Worm (Caenorhabditis elegans) whole organism, dauer: ENCODE data around the gene F48B9.3.

Experiments
- unc-62 ChIP-seq: sonication (generic microtip); optimal IDR thresholded peaks from 2 replicates; lab custom pipeline; 2017; ENCODE audit warnings: missing biosample characterization, missing genetic modification reagents, missing genetic modification characterization

F48B9.3 gene

ce11 chrX:2213400-2214362 lies 48.8 kb downstream of the F48B9.3 start:
- TF ChIP-seq unc-62 (GFP tag; lab: Kevin White, UChicago): no peak

DNA sequence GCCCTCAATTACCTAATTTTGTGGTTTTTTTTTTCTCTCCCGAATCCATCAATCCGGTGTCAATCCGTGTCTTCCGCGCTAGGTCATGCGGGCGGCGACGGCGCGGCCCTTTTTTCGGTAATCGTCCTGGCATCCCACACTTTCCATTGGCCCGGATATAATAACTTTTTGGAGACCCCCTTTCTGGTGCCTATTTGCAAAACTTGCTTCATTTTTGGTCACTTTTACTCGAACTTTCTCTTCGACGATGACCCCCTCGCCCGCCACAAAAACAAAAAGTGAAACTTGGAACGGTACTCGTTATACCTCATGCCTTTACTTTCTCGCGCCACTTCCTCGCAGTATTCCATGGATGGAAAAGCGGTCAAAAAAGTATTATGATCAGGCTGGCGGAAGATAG lies 49.6 kb downstream of the F48B9.3 start:
- no peak for TF ChIP-seq unc-62 (GFP tag; lab: Kevin White, UChicago)

DNA sequence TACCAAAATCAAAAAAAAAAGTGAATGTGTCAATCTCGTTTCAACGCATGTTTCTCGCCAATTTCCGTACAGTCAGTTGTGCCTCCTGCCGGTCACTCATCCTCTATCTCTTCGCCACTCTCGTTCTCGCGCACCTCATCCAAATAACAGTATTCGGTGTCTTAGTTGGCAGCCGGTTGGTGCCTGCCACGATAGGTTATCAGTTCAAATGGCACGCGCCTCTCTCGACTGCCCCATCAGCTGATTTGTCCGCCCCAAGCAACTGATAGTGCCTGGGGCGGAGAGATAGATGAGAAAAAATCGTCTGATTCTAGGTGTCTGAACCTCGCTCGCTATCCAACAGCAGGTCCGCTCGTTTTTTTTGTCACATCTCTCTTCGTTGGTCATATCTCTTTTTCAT lies 50.3 kb downstream of the F48B9.3 start:
- no peak for TF ChIP-seq unc-62 (GFP tag; lab: Kevin White, UChicago)

DNA sequence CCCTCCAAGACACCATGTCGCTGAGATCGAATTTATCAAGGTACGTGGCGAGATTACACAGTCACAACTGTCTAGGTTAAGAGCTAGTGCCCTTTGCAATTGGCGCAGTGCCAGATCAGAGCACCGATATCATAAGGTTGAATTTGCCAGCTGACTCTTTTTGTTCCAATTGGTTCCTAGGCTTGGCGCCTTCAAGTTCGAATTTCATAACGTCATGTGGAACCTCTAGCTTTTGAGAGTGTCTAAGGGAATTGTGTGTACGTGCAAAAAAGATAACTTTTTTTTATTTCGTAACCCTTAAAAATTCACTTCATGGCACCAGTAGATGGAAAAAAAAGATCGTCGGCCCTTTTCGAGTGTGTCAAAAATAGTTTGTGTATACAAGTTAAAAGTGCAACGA lies 51.4 kb downstream of the F48B9.3 start:
- no peak for TF ChIP-seq unc-62 (GFP tag; lab: Kevin White, UChicago)

ce11 chrX:2216662-2217061 lies 51.8 kb downstream of the F48B9.3 start:
- no peak for TF ChIP-seq unc-62 (GFP tag; lab: Kevin White, UChicago)

- no peak for TF ChIP-seq unc-62 (GFP tag; lab: Kevin White, UChicago)
Observed at ce11 chrX:2219006-2219405, 54.2 kb downstream of the F48B9.3 start.

DNA sequence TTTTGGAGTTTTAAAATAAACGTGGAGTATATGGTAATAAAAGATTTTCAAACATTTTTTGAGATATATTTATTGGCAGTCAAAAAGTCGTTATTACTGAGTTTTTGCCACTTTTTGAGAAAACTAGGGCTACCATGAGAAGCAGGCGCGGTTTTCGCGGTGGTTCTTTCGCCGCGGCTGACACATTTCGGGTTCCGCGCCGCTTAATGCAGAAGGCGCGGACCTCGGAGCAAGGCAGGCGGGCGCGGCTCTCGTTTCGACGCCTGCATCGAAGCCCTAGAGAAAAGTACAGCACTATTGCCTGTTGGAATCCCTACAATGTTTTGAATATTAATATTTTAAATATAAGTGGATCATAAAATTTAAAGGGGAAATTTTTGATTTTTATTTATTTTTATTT lies 54.6 kb downstream of the F48B9.3 start:
- no peak for TF ChIP-seq unc-62 (GFP tag; lab: Kevin White, UChicago)

ce11 chrX:2220850-2221249 lies 56.0 kb downstream of the F48B9.3 start, which contains the start of gene hex-1:
hex-1 (plus strand) TSS chrX:2221150.
- no peak for TF ChIP-seq unc-62 (GFP tag; lab: Kevin White, UChicago)
